Fruit fly (Drosophila melanogaster): ENCODE data around the gene CG13727.

Gene CG13727

DNA sequence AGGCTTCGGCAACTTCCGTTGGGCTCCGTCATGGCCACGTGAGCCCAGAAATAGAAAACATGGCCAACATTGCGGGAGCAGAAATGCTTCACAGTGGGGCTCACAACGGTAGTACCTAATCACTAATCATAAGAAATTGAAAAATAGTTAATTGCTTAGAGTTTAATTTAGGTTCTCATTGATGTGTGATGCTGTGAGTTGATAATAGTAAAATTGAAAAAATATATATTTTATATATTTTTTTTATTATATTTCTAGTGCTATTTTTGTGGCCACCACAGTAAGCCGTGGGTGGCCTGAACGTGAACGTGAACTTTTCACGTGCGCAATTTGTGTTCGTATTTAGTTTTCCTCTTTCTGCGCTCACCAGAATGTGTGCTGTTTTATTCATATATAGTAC, 30.6 kb downstream of the CG13727 start (continued):
- no peak for TF ChIP-seq her (GFP tag; optimal IDR thresholded peaks at IDR 0.05)
- 0 out of 2 replicates have a peak, but pooled peaks have one; percentile 36 for TF ChIP-seq CG11247 (GFP tag; IDR thresholded peaks at IDR 0.05)
- peak; percentile 36 for TF ChIP-seq scrt (GFP tag; optimal IDR thresholded peaks at IDR 0.05)
- TF ChIP-seq Sry-β (GFP tag; optimal IDR thresholded peaks at IDR 0.05), result no peak
- no peak for TF ChIP-seq gro (GFP tag; optimal IDR thresholded peaks at IDR 0.05)
- no peak for TF ChIP-seq CG17802 (tag; optimal IDR thresholded peaks at IDR 0.05)
- no peak for TF ChIP-seq jigr1 (GFP tag; IDR thresholded peaks at IDR 0.05)
- no peak for TF ChIP-seq sens-2 (GFP tag; IDR thresholded peaks at IDR 0.05)
- TF ChIP-seq CHES-1-like (GFP tag; optimal IDR thresholded peaks at IDR 0.05), result no peak
- no peak for TF ChIP-seq twi (tag; optimal IDR thresholded peaks at IDR 0.05)
- no peak for TF ChIP-seq Hr39 (optimal IDR thresholded peaks at IDR 0.05)
- no peak; the same call in 1 of the 2 replicates for TF ChIP-seq esg (GFP tag; conservative IDR thresholded peaks at IDR 0.05)
- no peak for TF ChIP-seq Opbp (GFP tag; IDR thresholded peaks at IDR 0.05; ENCODE audit: partially characterized antibody)
- TF ChIP-seq CG17912 (GFP tag; optimal IDR thresholded peaks at IDR 0.05), result no peak
- peak; percentile 87 for TF ChIP-seq CG18599 (GFP tag; optimal IDR thresholded peaks at IDR 0.05)
- TF ChIP-seq bigmax (GFP tag; optimal IDR thresholded peaks at IDR 0.05), result no peak
- TF ChIP-seq inv (GFP tag; IDR thresholded peaks at IDR 0.05; ENCODE audit: partially characterized antibody), result no peak
- TF ChIP-seq Dek (tag; optimal IDR thresholded peaks at IDR 0.05), result peak; percentile 6
- TF ChIP-seq seq (GFP tag; IDR thresholded peaks at IDR 0.05), result 0 out of 2 replicates have a peak, but pooled peaks have one; percentile 22
- TF ChIP-seq CG13123 (GFP tag; optimal IDR thresholded peaks at IDR 0.05), result no peak
- no peak for TF ChIP-seq GATAe (GFP tag; conservative IDR thresholded peaks at IDR 0.05)
- TF ChIP-seq vnd (GFP tag; IDR thresholded peaks at IDR 0.05; ENCODE audit: partially characterized antibody), result no peak
- no peak for TF ChIP-seq hkb (optimal IDR thresholded peaks at IDR 0.05)
- TF ChIP-seq hkb (GFP tag; IDR thresholded peaks at IDR 0.05), result peak; percentile 77
- no peak for TF ChIP-seq ken (GFP tag; IDR thresholded peaks at IDR 0.05)
- TF ChIP-seq Abd-B (GFP tag; optimal IDR thresholded peaks at IDR 0.05), result no peak
- TF ChIP-seq gce (GFP tag; IDR thresholded peaks at IDR 0.05), result no peak
- TF ChIP-seq ato (GFP tag; IDR thresholded peaks at IDR 0.05; ENCODE audit: partially characterized antibody), result no peak
- no peak for TF ChIP-seq dmrt11E (tag; optimal IDR thresholded peaks at IDR 0.05)
- no peak for TF ChIP-seq Ets97D (GFP tag; optimal IDR thresholded peaks at IDR 0.05)
- TF ChIP-seq Sox102F (GFP tag; optimal IDR thresholded peaks at IDR 0.05), result peak; percentile 39
- peak; percentile 62 for TF ChIP-seq Hmr (GFP tag; optimal IDR thresholded peaks at IDR 0.05)
- no peak for TF ChIP-seq jumu (GFP tag; optimal IDR thresholded peaks at IDR 0.05)
- TF ChIP-seq CG31365 (tag; optimal IDR thresholded peaks at IDR 0.05), result no peak
- TF ChIP-seq chinmo (GFP tag; IDR thresholded peaks at IDR 0.05; ENCODE audit: partially characterized antibody), result no peak
- TF ChIP-seq Meics (GFP tag; optimal IDR thresholded peaks at IDR 0.05), result peak; percentile 57
- no peak for TF ChIP-seq sug (tag; optimal IDR thresholded peaks at IDR 0.05)
- TF ChIP-seq org-1 (GFP tag; optimal IDR thresholded peaks at IDR 0.05), result peak; percentile 18
- peak; percentile 14 for TF ChIP-seq nmo (GFP tag; optimal IDR thresholded peaks at IDR 0.05)
- TF ChIP-seq CG8924 (tag; optimal IDR thresholded peaks at IDR 0.05), result peak; percentile 42

dm6 chr3L:17292205-17292604, 48.9 kb downstream of the CG13727 start:
- TF ChIP-seq Ets65A (GFP tag) (peak; percentile 3), slbo (GFP tag; IDR thresholded peaks at IDR 0.05) (0 out of 2 replicates have a peak, but pooled peaks have one; percentile 4), CG13123 (GFP tag; optimal IDR thresholded peaks at IDR 0.05) (no peak), CTCF (GFP tag; optimal IDR thresholded peaks at IDR 0.05) (peak; percentile 65)

Measured in whole organism, embryonic.